Fruit fly (Drosophila melanogaster) whole organism, prepupa: ENCODE data around the gene Kah.

Experiments used
- CG6276 ChIP-seq: fragments of 200-800 bp; sonication (Bioruptor generic); optimal IDR thresholded peaks from 2 replicates; lab custom pipeline; 2017; ENCODE audit warnings: missing biosample characterization, mild to moderate bottlenecking, missing genetic modification characterization
- dac ChIP-seq: fragments of 200-800 bp; sonication (Bioruptor generic); optimal IDR thresholded peaks from 2 replicates; lab custom pipeline; 2017; ENCODE audit warnings: missing biosample characterization, mild to moderate bottlenecking, missing genetic modification characterization
- eg ChIP-seq: fragments of 200-800 bp; sonication (Bioruptor generic); IDR thresholded peaks from 3 replicates; pipeline ENCODE4 v1.3.6; 2022; ENCODE audit warnings: missing biosample characterization, missing genetic modification characterization
- salr ChIP-seq, 2 experiments: fragments of 200-800 bp; sonication (Bioruptor generic); optimal IDR thresholded peaks; 3 replicates each; lab custom pipeline; 2016 to 2018; ENCODE audit warnings: missing biosample characterization in 2 of 2, missing genetic modification characterization in 2 of 2, mild to moderate bottlenecking in 1 of 2

- no peak for TF ChIP-seq eg
- TF ChIP-seq CG6276 (GFP tag; lab: Kevin White, UChicago), result no peak
- TF ChIP-seq salr (GFP tag; optimal IDR thresholded peaks at IDR 0.05; lab: Kevin White, UChicago), result no peak
- no peak for TF ChIP-seq dac
These were observed 17.6 kb upstream of the Kah start, which contains the start of gene Reg-2 for dm6 chr3L:606490-607327.
